Worm (Caenorhabditis elegans) whole organism, L3 larva: ENCODE data around the gene pptr-2.

ENCODE experiments used
- R02D3.7 ChIP-seq: fragments of 150-350 bp; optimal IDR thresholded peaks from 2 replicates; lab custom pipeline; 2014; ENCODE audit warnings: missing biosample characterization, missing genetic modification characterization
- ZK546.5 ChIP-seq: sonication (generic microtip); optimal IDR thresholded peaks from 2 replicates; lab custom pipeline; 2017; ENCODE audit warnings: missing biosample characterization, missing genetic modification characterization
- aly-2 ChIP-seq: fragments of 150-350 bp; optimal IDR thresholded peaks from 2 replicates; lab custom pipeline; 2014; ENCODE audit warnings: missing biosample characterization, missing genetic modification characterization
- ama-1 ChIP-seq: fragments of 150-350 bp; optimal IDR thresholded peaks from 2 replicates; lab custom pipeline; 2018
- ceh-16 ChIP-seq: sonication (generic microtip); optimal IDR thresholded peaks from 2 replicates; lab custom pipeline; 2017; ENCODE audit warnings: missing biosample characterization, missing genetic modification characterization
- ceh-28 ChIP-seq: fragments of 150-350 bp; optimal IDR thresholded peaks from 2 replicates; lab custom pipeline; 2014; ENCODE audit warnings: missing biosample characterization, missing genetic modification reagents, missing genetic modification characterization
- ceh-82 ChIP-seq: fragments of 150-350 bp; optimal IDR thresholded peaks from 2 replicates; lab custom pipeline; 2014; ENCODE audit warnings: missing biosample characterization, missing genetic modification characterization
- ceh-9 ChIP-seq: sonication (generic microtip); optimal IDR thresholded peaks from 2 replicates; lab custom pipeline; 2018; ENCODE audit warnings: missing biosample characterization, missing genetic modification characterization
- daf-12 ChIP-seq: fragments of 150-350 bp; optimal IDR thresholded peaks from 2 replicates; lab custom pipeline; 2014; ENCODE audit warnings: missing biosample characterization, missing genetic modification reagents, missing genetic modification characterization
- egl-27 ChIP-seq: sonication (generic microtip); optimal IDR thresholded peaks from 4 replicates; lab custom pipeline; 2017; ENCODE audit warnings: missing biosample characterization, missing genetic modification reagents, missing genetic modification characterization
- egl-5 ChIP-seq: fragments of 150-350 bp; optimal IDR thresholded peaks from 2 replicates; lab custom pipeline; 2017; ENCODE audit warnings: missing biosample characterization, missing genetic modification reagents, missing genetic modification characterization, inconsistent platforms
- elt-1 ChIP-seq: fragments of 150-350 bp; optimal IDR thresholded peaks from 2 replicates; lab custom pipeline; 2014; ENCODE audit warnings: missing biosample characterization, missing genetic modification characterization
- elt-2 ChIP-seq: sonication (generic microtip); optimal IDR thresholded peaks from 2 replicates; lab custom pipeline; 2016; ENCODE audit warnings: missing genetic modification reagents, mild to moderate bottlenecking, missing genetic modification characterization, missing compliant biosample characterization
- elt-3 ChIP-seq, 3 experiments: fragments of 150-350 bp in 1 of 3; sonication (generic microtip) in 2 of 3; optimal IDR thresholded peaks; 2 replicates in 2 of 3; 4 replicates in 1 of 3; lab custom pipeline; 2014 to 2017; ENCODE audit warnings: missing biosample characterization in 3 of 3, missing genetic modification characterization in 3 of 3
- eor-1 ChIP-seq, 2 experiments: fragments of 150-350 bp; optimal IDR thresholded peaks; 2 replicates each; lab custom pipeline; 2014 to 2018; ENCODE audit warnings: missing biosample characterization in 2 of 2, missing genetic modification characterization in 2 of 2
- fkh-10 ChIP-seq: sonication (generic microtip); optimal IDR thresholded peaks from 2 replicates; lab custom pipeline; 2017; ENCODE audit warnings: missing biosample characterization, missing genetic modification reagents, missing genetic modification characterization
- fkh-2 ChIP-seq: fragments of 150-350 bp; optimal IDR thresholded peaks from 2 replicates; lab custom pipeline; 2014; ENCODE audit warnings: missing biosample characterization, missing genetic modification reagents, missing genetic modification characterization
- fos-1 ChIP-seq: fragments of 150-350 bp; optimal IDR thresholded peaks from 2 replicates; lab custom pipeline; 2014; ENCODE audit warnings: missing biosample characterization, missing genetic modification characterization
- hmg-11 ChIP-seq: sonication (generic microtip); optimal IDR thresholded peaks from 2 replicates; lab custom pipeline; 2016; ENCODE audit warnings: missing genetic modification characterization, missing compliant biosample characterization
- jun-1 ChIP-seq: fragments of 150-350 bp; optimal IDR thresholded peaks from 2 replicates; lab custom pipeline; 2014; ENCODE audit warnings: missing biosample characterization, missing genetic modification reagents, missing genetic modification characterization
- lin-15B ChIP-seq: fragments of 150-350 bp; optimal IDR thresholded peaks from 2 replicates; lab custom pipeline; 2014; ENCODE audit warnings: missing biosample characterization, missing genetic modification characterization
- lin-39 ChIP-seq: fragments of 150-350 bp; optimal IDR thresholded peaks from 2 replicates; lab custom pipeline; 2018; ENCODE audit warnings: missing biosample characterization, missing genetic modification reagents, missing genetic modification characterization
- lsy-12 ChIP-seq: sonication (generic microtip); optimal IDR thresholded peaks from 2 replicates; lab custom pipeline; 2016; ENCODE audit warnings: mild to moderate bottlenecking, missing genetic modification characterization, missing compliant biosample characterization
- mdl-1 ChIP-seq: fragments of 150-350 bp; optimal IDR thresholded peaks from 2 replicates; lab custom pipeline; 2014; ENCODE audit warnings: missing biosample characterization, missing genetic modification characterization
- mml-1 ChIP-seq: fragments of 150-350 bp; sonication (generic microtip); optimal IDR thresholded peaks from 3 replicates; lab custom pipeline; 2014; ENCODE audit warnings: missing biosample characterization, missing genetic modification characterization
- nfya-1 ChIP-seq: sonication (generic microtip); optimal IDR thresholded peaks from 2 replicates; lab custom pipeline; 2017; ENCODE audit warnings: missing genetic modification characterization, mild to moderate bottlenecking, missing compliant biosample characterization, antibody characterized with exemption, moderate library complexity; ENCODE audit not compliant: insufficient read depth
- nhr-11 ChIP-seq: fragments of 150-350 bp; optimal IDR thresholded peaks from 2 replicates; lab custom pipeline; 2014; ENCODE audit warnings: missing biosample characterization, missing genetic modification characterization
- nhr-12 ChIP-seq: fragments of 150-350 bp; optimal IDR thresholded peaks from 2 replicates; lab custom pipeline; 2014; ENCODE audit warnings: missing biosample characterization, missing genetic modification characterization
- nhr-23 ChIP-seq: fragments of 150-350 bp; optimal IDR thresholded peaks from 2 replicates; lab custom pipeline; 2014; ENCODE audit warnings: missing biosample characterization, missing genetic modification reagents, missing genetic modification characterization
- nhr-237 ChIP-seq: fragments of 150-350 bp; optimal IDR thresholded peaks from 2 replicates; lab custom pipeline; 2014; ENCODE audit warnings: missing biosample characterization, missing genetic modification characterization
- nhr-25 ChIP-seq: sonication (generic microtip); optimal IDR thresholded peaks from 2 replicates; lab custom pipeline; 2017; ENCODE audit warnings: missing biosample characterization, missing genetic modification characterization
- nhr-28 ChIP-seq: fragments of 150-350 bp; optimal IDR thresholded peaks from 2 replicates; lab custom pipeline; 2014; ENCODE audit warnings: missing biosample characterization, missing genetic modification characterization
- nhr-43 ChIP-seq: sonication (generic microtip); optimal IDR thresholded peaks from 2 replicates; lab custom pipeline; 2016; ENCODE audit warnings: mild to moderate bottlenecking, missing genetic modification characterization, missing compliant biosample characterization; ENCODE audit not compliant: poor library complexity, severe bottlenecking
- nhr-67 ChIP-seq: fragments of 150-350 bp; optimal IDR thresholded peaks from 2 replicates; lab custom pipeline; 2014; ENCODE audit warnings: missing biosample characterization, missing genetic modification characterization
- nhr-76 ChIP-seq: fragments of 150-350 bp; sonication (generic microtip); optimal IDR thresholded peaks from 5 replicates; lab custom pipeline; 2014; ENCODE audit warnings: missing biosample characterization, missing genetic modification characterization
- nhr-77 ChIP-seq: fragments of 150-350 bp; optimal IDR thresholded peaks from 2 replicates; lab custom pipeline; 2014; ENCODE audit warnings: missing biosample characterization, missing genetic modification characterization
- pha-4 ChIP-seq: fragments of 150-350 bp; optimal IDR thresholded peaks from 2 replicates; lab custom pipeline; 2014; ENCODE audit warnings: missing biosample characterization, missing genetic modification reagents, missing genetic modification characterization
- pqm-1 ChIP-seq: fragments of 150-350 bp; optimal IDR thresholded peaks from 2 replicates; lab custom pipeline; 2017; ENCODE audit warnings: missing biosample characterization, missing genetic modification characterization, inconsistent platforms
- sea-2 ChIP-seq: fragments of 150-350 bp; sonication (generic microtip); optimal IDR thresholded peaks from 4 replicates; lab custom pipeline; 2014; ENCODE audit warnings: missing biosample characterization, missing genetic modification reagents, missing genetic modification characterization
- skn-1 ChIP-seq: fragments of 150-350 bp; optimal IDR thresholded peaks from 2 replicates; lab custom pipeline; 2014; ENCODE audit warnings: missing biosample characterization, missing genetic modification characterization
- snpc-4 ChIP-seq: fragments of 150-350 bp; optimal IDR thresholded peaks from 2 replicates; lab custom pipeline; 2014; ENCODE audit warnings: missing biosample characterization, missing genetic modification characterization
- tbx-2 ChIP-seq: sonication (generic microtip); optimal IDR thresholded peaks from 2 replicates; lab custom pipeline; 2016; ENCODE audit warnings: mild to moderate bottlenecking, missing genetic modification characterization, missing compliant biosample characterization
- unc-39 ChIP-seq: sonication (generic microtip); optimal IDR thresholded peaks from 4 replicates; lab custom pipeline; 2017; ENCODE audit warnings: missing biosample characterization, missing genetic modification characterization
- unc-62 ChIP-seq: fragments of 150-350 bp; sonication (generic microtip); optimal IDR thresholded peaks from 4 replicates; lab custom pipeline; 2014; ENCODE audit warnings: missing biosample characterization, missing genetic modification reagents, missing genetic modification characterization
- zag-1 ChIP-seq: fragments of 150-350 bp; optimal IDR thresholded peaks from 2 replicates; lab custom pipeline; 2014; ENCODE audit warnings: missing biosample characterization, missing genetic modification characterization
- ztf-11 ChIP-seq: fragments of 150-350 bp; optimal IDR thresholded peaks from 2 replicates; lab custom pipeline; 2014; ENCODE audit warnings: missing biosample characterization, missing genetic modification characterization
- ztf-4 ChIP-seq: fragments of 150-350 bp; optimal IDR thresholded peaks from 2 replicates; lab custom pipeline; 2014; ENCODE audit warnings: missing biosample characterization, missing genetic modification characterization

Gene pptr-2

ce11 chrV:11002434-11002833 is 32.3 kb downstream of the pptr-2 start, which contains the start of gene F53B7.4:
F53B7.4 (minus strand) TSS chrV:11002534.
- TF ChIP-seq mdl-1 (no peak), lin-39 (no peak), ceh-16 (tag; lab: Kevin White, UChicago) (no peak), egl-27 (tag; lab: Kevin White, UChicago) (no peak), fkh-2 (tag; lab: Kevin White, UChicago) (no peak), nhr-237 (tag; lab: Kevin White, UChicago) (no peak), hmg-11 (tag; lab: Kevin White, UChicago) (no peak), nhr-12 (no peak), elt-1 (tag; lab: Kevin White, UChicago) (no peak), mml-1 (tag; lab: Kevin White, UChicago) (no peak), eor-1 (tag; optimal IDR thresholded peaks at IDR 0.05; lab: Kevin White, UChicago) (no peak), tbx-2 (tag; lab: Kevin White, UChicago) (no peak)

- TF ChIP-seq fkh-10 (GFP tag; lab: Kevin White, UChicago) (peak; percentile 22), unc-39 (no peak), jun-1 (tag; lab: Kevin White, UChicago) (no peak), ZK546.5 (tag; lab: Kevin White, UChicago) (no peak), ceh-28 (no peak), nfya-1 (tag; lab: Kevin White, UChicago) (peak; percentile 81), ztf-4 (no peak), elt-3 (tag; optimal IDR thresholded peaks at IDR 0.05; lab: Kevin White, UChicago) (no peak), lin-39 (no peak), fkh-2 (tag; lab: Kevin White, UChicago) (no peak), ceh-82 (no peak), nhr-11 (tag; lab: Kevin White, UChicago) (no peak), lsy-12 (tag; lab: Kevin White, UChicago) (no peak), aly-2 (no peak), pha-4 (tag; lab: Kevin White, UChicago) (peak; percentile 94), elt-1 (tag; lab: Kevin White, UChicago) (no peak), ztf-11 (tag; lab: Kevin White, UChicago) (no peak), eor-1 (tag; optimal IDR thresholded peaks at IDR 0.05; lab: Kevin White, UChicago) (no peak), tbx-2 (tag; lab: Kevin White, UChicago) (no peak), nhr-67 (tag; lab: Kevin White, UChicago) (no peak), nhr-237 (tag; lab: Kevin White, UChicago) (no peak), ceh-9 (tag; lab: Kevin White, UChicago) (no peak), nhr-12 (no peak), daf-12 (tag; lab: Kevin White, UChicago) (no peak), sea-2 (no peak), nhr-23 (no peak), lin-15B (peak; percentile 95), pqm-1 (tag; lab: Kevin White, UChicago) (no peak), R02D3.7 (tag; lab: Kevin White, UChicago) (peak; percentile 29), ceh-16 (tag; lab: Kevin White, UChicago) (no peak), ama-1 (lab: Kevin White, UChicago) (no peak), egl-27 (tag; lab: Kevin White, UChicago) (no peak), nhr-43 (tag; lab: Kevin White, UChicago) (peak; percentile 12), egl-5 (peak; percentile 41), elt-2 (tag; lab: Kevin White, UChicago) (peak; percentile 18), snpc-4 (peak; percentile 87), nhr-25 (tag; lab: Kevin White, UChicago) (peak; percentile 45), nhr-28 (tag; lab: Kevin White, UChicago) (no peak), fos-1 (tag; lab: Kevin White, UChicago) (no peak), skn-1 (no peak), nhr-76 (tag; lab: Kevin White, UChicago) (no peak), hmg-11 (tag; lab: Kevin White, UChicago) (no peak), mml-1 (tag; lab: Kevin White, UChicago) (no peak), unc-62 (GFP tag; lab: Kevin White, UChicago) (no peak), mdl-1 (no peak), zag-1 (tag; lab: Kevin White, UChicago) (no peak), nhr-77 (tag; lab: Kevin White, UChicago) (no peak)
Observed at ce11 chrV:11000650-11001049, 34.1 kb downstream of the pptr-2 start, which contains the start of gene isy-1. isy-1 (minus strand) TSS chrV:11000699.
